In genomic region chrIII:3063999-3064398, ce11 we compare ENCODE assay signal across 3 worm cellular contexts.
TF ChIP-seq lines count a peak whose summit lies in the region.

TSS of gene H06I04.6 (minus strand) at chrIII:3064343.

TF ChIP-seq in whole organism, L3 larva, 47 proteins besides CTCF, POLR2A, EP300 and RAD21:
- TF ChIP-seq daf-12 (tag; optimal IDR thresholded peaks at IDR 0.05; lab: Kevin White, UChicago) (no peak), lin-39 (tag; optimal IDR thresholded peaks at IDR 0.05; lab: Kevin White, UChicago) (peak; percentile 10)

TF ChIP-seq in whole organism, L4 larva, 104 proteins besides CTCF, POLR2A, EP300 and RAD21:
- no peak for TF ChIP-seq madf-5 (GFP tag; IDR thresholded peaks at IDR 0.05; lab: Robert Waterston, UW)
- TF ChIP-seq ceh-20 (GFP tag; IDR thresholded peaks at IDR 0.05; lab: Robert Waterston, UW): 0 out of 2 replicates have a peak, but pooled peaks have one; percentile 20
- 0 out of 2 replicates have a peak, but pooled peaks have one; percentile 24 for TF ChIP-seq egl-43 (GFP tag; IDR thresholded peaks at IDR 0.05; lab: Robert Waterston, UW)
- TF ChIP-seq set-16 (GFP tag; IDR thresholded peaks at IDR 0.05; lab: Robert Waterston, UW): peak; percentile 83

TF ChIP-seq in whole organism, young adult, 124 proteins besides CTCF, POLR2A, EP300 and RAD21:
- TF ChIP-seq egrh-3 (GFP tag; IDR thresholded peaks at IDR 0.05; lab: Robert Waterston, UW): peak; percentile 45; the same call in 1 of the 2 replicates
- TF ChIP-seq F57A8.1 (GFP tag; optimal IDR thresholded peaks at IDR 0.05; lab: Kevin White, UChicago): no peak
- no peak for TF ChIP-seq ztf-22 (GFP tag; optimal IDR thresholded peaks at IDR 0.05; lab: Kevin White, UChicago)
- no peak for TF ChIP-seq zim-3 (tag; optimal IDR thresholded peaks at IDR 0.05; lab: Kevin White, UChicago)
- TF ChIP-seq zfh-2 (GFP tag; conservative IDR thresholded peaks at IDR 0.05; lab: Robert Waterston, UW): peak; percentile 74; the same call in 1 of the 2 replicates
- TF ChIP-seq hlh-12 (tag; optimal IDR thresholded peaks at IDR 0.05; lab: Kevin White, UChicago): no peak
- no peak for TF ChIP-seq attf-5 (GFP tag; optimal IDR thresholded peaks at IDR 0.05; lab: Kevin White, UChicago)
- TF ChIP-seq ceh-100 (GFP tag; IDR thresholded peaks at IDR 0.05; lab: Robert Waterston, UW): no peak
- no peak for TF ChIP-seq die-1 (tag; optimal IDR thresholded peaks at IDR 0.05; lab: Kevin White, UChicago)
- no peak for TF ChIP-seq cebp-2 (GFP tag; IDR thresholded peaks at IDR 0.05; lab: Robert Waterston, UW)
